Worm (Caenorhabditis elegans) whole organism, L3 larva: ENCODE results near the gene sfrp-1.

Experiments
- R02D3.7 ChIP-seq: fragments of 150-350 bp; optimal IDR thresholded peaks from 2 replicates; lab custom pipeline; 2014; ENCODE audit warnings: missing biosample characterization, missing genetic modification characterization
- ZK546.5 ChIP-seq: sonication (generic microtip); optimal IDR thresholded peaks from 2 replicates; lab custom pipeline; 2017; ENCODE audit warnings: missing biosample characterization, missing genetic modification characterization
- aly-2 ChIP-seq: fragments of 150-350 bp; optimal IDR thresholded peaks from 2 replicates; lab custom pipeline; 2014; ENCODE audit warnings: missing biosample characterization, missing genetic modification characterization
- ceh-16 ChIP-seq: sonication (generic microtip); optimal IDR thresholded peaks from 2 replicates; lab custom pipeline; 2017; ENCODE audit warnings: missing biosample characterization, missing genetic modification characterization
- ceh-28 ChIP-seq: fragments of 150-350 bp; optimal IDR thresholded peaks from 2 replicates; lab custom pipeline; 2014; ENCODE audit warnings: missing biosample characterization, missing genetic modification reagents, missing genetic modification characterization
- ceh-82 ChIP-seq: fragments of 150-350 bp; optimal IDR thresholded peaks from 2 replicates; lab custom pipeline; 2014; ENCODE audit warnings: missing biosample characterization, missing genetic modification characterization
- ceh-9 ChIP-seq: sonication (generic microtip); optimal IDR thresholded peaks from 2 replicates; lab custom pipeline; 2018; ENCODE audit warnings: missing biosample characterization, missing genetic modification characterization
- egl-27 ChIP-seq: sonication (generic microtip); optimal IDR thresholded peaks from 4 replicates; lab custom pipeline; 2017; ENCODE audit warnings: missing biosample characterization, missing genetic modification reagents, missing genetic modification characterization
- egl-5 ChIP-seq: fragments of 150-350 bp; optimal IDR thresholded peaks from 2 replicates; lab custom pipeline; 2017; ENCODE audit warnings: missing biosample characterization, missing genetic modification reagents, missing genetic modification characterization, inconsistent platforms
- elt-1 ChIP-seq: fragments of 150-350 bp; optimal IDR thresholded peaks from 2 replicates; lab custom pipeline; 2014; ENCODE audit warnings: missing biosample characterization, missing genetic modification characterization
- elt-2 ChIP-seq: sonication (generic microtip); optimal IDR thresholded peaks from 2 replicates; lab custom pipeline; 2016; ENCODE audit warnings: missing genetic modification reagents, mild to moderate bottlenecking, missing genetic modification characterization, missing compliant biosample characterization
- elt-3 ChIP-seq, 3 experiments: fragments of 150-350 bp in 1 of 3; sonication (generic microtip) in 2 of 3; optimal IDR thresholded peaks; 2 replicates in 2 of 3; 4 replicates in 1 of 3; lab custom pipeline; 2014 to 2017; ENCODE audit warnings: missing biosample characterization in 3 of 3, missing genetic modification characterization in 3 of 3
- eor-1 ChIP-seq, 2 experiments: fragments of 150-350 bp; optimal IDR thresholded peaks; 2 replicates each; lab custom pipeline; 2014 to 2018; ENCODE audit warnings: missing biosample characterization in 2 of 2, missing genetic modification characterization in 2 of 2
- fkh-10 ChIP-seq: sonication (generic microtip); optimal IDR thresholded peaks from 2 replicates; lab custom pipeline; 2017; ENCODE audit warnings: missing biosample characterization, missing genetic modification reagents, missing genetic modification characterization
- fkh-2 ChIP-seq: fragments of 150-350 bp; optimal IDR thresholded peaks from 2 replicates; lab custom pipeline; 2014; ENCODE audit warnings: missing biosample characterization, missing genetic modification reagents, missing genetic modification characterization
- fos-1 ChIP-seq: fragments of 150-350 bp; optimal IDR thresholded peaks from 2 replicates; lab custom pipeline; 2014; ENCODE audit warnings: missing biosample characterization, missing genetic modification characterization
- hmg-11 ChIP-seq: sonication (generic microtip); optimal IDR thresholded peaks from 2 replicates; lab custom pipeline; 2016; ENCODE audit warnings: missing genetic modification characterization, missing compliant biosample characterization
- jun-1 ChIP-seq: fragments of 150-350 bp; optimal IDR thresholded peaks from 2 replicates; lab custom pipeline; 2014; ENCODE audit warnings: missing biosample characterization, missing genetic modification reagents, missing genetic modification characterization
- lin-15B ChIP-seq: fragments of 150-350 bp; optimal IDR thresholded peaks from 2 replicates; lab custom pipeline; 2014; ENCODE audit warnings: missing biosample characterization, missing genetic modification characterization
- lin-39 ChIP-seq: fragments of 150-350 bp; optimal IDR thresholded peaks from 2 replicates; lab custom pipeline; 2018; ENCODE audit warnings: missing biosample characterization, missing genetic modification reagents, missing genetic modification characterization
- lsy-12 ChIP-seq: sonication (generic microtip); optimal IDR thresholded peaks from 2 replicates; lab custom pipeline; 2016; ENCODE audit warnings: mild to moderate bottlenecking, missing genetic modification characterization, missing compliant biosample characterization
- mdl-1 ChIP-seq: fragments of 150-350 bp; optimal IDR thresholded peaks from 2 replicates; lab custom pipeline; 2014; ENCODE audit warnings: missing biosample characterization, missing genetic modification characterization
- mml-1 ChIP-seq: fragments of 150-350 bp; sonication (generic microtip); optimal IDR thresholded peaks from 3 replicates; lab custom pipeline; 2014; ENCODE audit warnings: missing biosample characterization, missing genetic modification characterization
- nfya-1 ChIP-seq: sonication (generic microtip); optimal IDR thresholded peaks from 2 replicates; lab custom pipeline; 2017; ENCODE audit warnings: missing genetic modification characterization, mild to moderate bottlenecking, missing compliant biosample characterization, antibody characterized with exemption, moderate library complexity; ENCODE audit not compliant: insufficient read depth
- nhr-11 ChIP-seq: fragments of 150-350 bp; optimal IDR thresholded peaks from 2 replicates; lab custom pipeline; 2014; ENCODE audit warnings: missing biosample characterization, missing genetic modification characterization
- nhr-12 ChIP-seq: fragments of 150-350 bp; optimal IDR thresholded peaks from 2 replicates; lab custom pipeline; 2014; ENCODE audit warnings: missing biosample characterization, missing genetic modification characterization
- nhr-23 ChIP-seq: fragments of 150-350 bp; optimal IDR thresholded peaks from 2 replicates; lab custom pipeline; 2014; ENCODE audit warnings: missing biosample characterization, missing genetic modification reagents, missing genetic modification characterization
- nhr-237 ChIP-seq: fragments of 150-350 bp; optimal IDR thresholded peaks from 2 replicates; lab custom pipeline; 2014; ENCODE audit warnings: missing biosample characterization, missing genetic modification characterization
- nhr-25 ChIP-seq: sonication (generic microtip); optimal IDR thresholded peaks from 2 replicates; lab custom pipeline; 2017; ENCODE audit warnings: missing biosample characterization, missing genetic modification characterization
- nhr-28 ChIP-seq: fragments of 150-350 bp; optimal IDR thresholded peaks from 2 replicates; lab custom pipeline; 2014; ENCODE audit warnings: missing biosample characterization, missing genetic modification characterization
- nhr-43 ChIP-seq: sonication (generic microtip); optimal IDR thresholded peaks from 2 replicates; lab custom pipeline; 2016; ENCODE audit warnings: mild to moderate bottlenecking, missing genetic modification characterization, missing compliant biosample characterization; ENCODE audit not compliant: poor library complexity, severe bottlenecking
- nhr-67 ChIP-seq: fragments of 150-350 bp; optimal IDR thresholded peaks from 2 replicates; lab custom pipeline; 2014; ENCODE audit warnings: missing biosample characterization, missing genetic modification characterization
- nhr-76 ChIP-seq: fragments of 150-350 bp; sonication (generic microtip); optimal IDR thresholded peaks from 5 replicates; lab custom pipeline; 2014; ENCODE audit warnings: missing biosample characterization, missing genetic modification characterization
- pha-4 ChIP-seq: fragments of 150-350 bp; optimal IDR thresholded peaks from 2 replicates; lab custom pipeline; 2014; ENCODE audit warnings: missing biosample characterization, missing genetic modification reagents, missing genetic modification characterization
- pqm-1 ChIP-seq: fragments of 150-350 bp; optimal IDR thresholded peaks from 2 replicates; lab custom pipeline; 2017; ENCODE audit warnings: missing biosample characterization, missing genetic modification characterization, inconsistent platforms
- sea-2 ChIP-seq: fragments of 150-350 bp; sonication (generic microtip); optimal IDR thresholded peaks from 4 replicates; lab custom pipeline; 2014; ENCODE audit warnings: missing biosample characterization, missing genetic modification reagents, missing genetic modification characterization
- skn-1 ChIP-seq: fragments of 150-350 bp; optimal IDR thresholded peaks from 2 replicates; lab custom pipeline; 2014; ENCODE audit warnings: missing biosample characterization, missing genetic modification characterization
- unc-39 ChIP-seq: sonication (generic microtip); optimal IDR thresholded peaks from 4 replicates; lab custom pipeline; 2017; ENCODE audit warnings: missing biosample characterization, missing genetic modification characterization
- unc-62 ChIP-seq: fragments of 150-350 bp; sonication (generic microtip); optimal IDR thresholded peaks from 4 replicates; lab custom pipeline; 2014; ENCODE audit warnings: missing biosample characterization, missing genetic modification reagents, missing genetic modification characterization
- zag-1 ChIP-seq: fragments of 150-350 bp; optimal IDR thresholded peaks from 2 replicates; lab custom pipeline; 2014; ENCODE audit warnings: missing biosample characterization, missing genetic modification characterization
- ztf-4 ChIP-seq: fragments of 150-350 bp; optimal IDR thresholded peaks from 2 replicates; lab custom pipeline; 2014; ENCODE audit warnings: missing biosample characterization, missing genetic modification characterization

Gene sfrp-1

ce11 chrIV:6373721-6374120, 28.5 kb downstream of the sfrp-1 start:
- TF ChIP-seq nhr-11 (tag; lab: Kevin White, UChicago) (no peak), jun-1 (no peak), unc-39 (tag; lab: Kevin White, UChicago) (no peak), lsy-12 (no peak), nfya-1 (tag; lab: Kevin White, UChicago) (no peak), lin-15B (tag; lab: Kevin White, UChicago) (no peak), nhr-67 (tag; lab: Kevin White, UChicago) (no peak), nhr-12 (tag; lab: Kevin White, UChicago) (no peak), elt-1 (tag; lab: Kevin White, UChicago) (no peak), zag-1 (no peak), eor-1 (tag; optimal IDR thresholded peaks at IDR 0.05; lab: Kevin White, UChicago) (no peak), pha-4 (tag; lab: Kevin White, UChicago) (no peak), mml-1 (tag; lab: Kevin White, UChicago) (no peak), unc-62 (GFP tag; lab: Kevin White, UChicago) (no peak), aly-2 (tag; lab: Kevin White, UChicago) (no peak), nhr-43 (tag; lab: Kevin White, UChicago) (no peak), lin-39 (tag; lab: Kevin White, UChicago) (no peak), egl-5 (tag; lab: Kevin White, UChicago) (no peak), ceh-82 (no peak)

ce11 chrIV:6372993-6373392, 29.2 kb downstream of the sfrp-1 start, which contains the start of gene smg-3:
smg-3 (minus strand) TSS chrIV:6373093.
- TF ChIP-seq elt-1 (tag; lab: Kevin White, UChicago), result no peak
- TF ChIP-seq ztf-4, result no peak
- TF ChIP-seq hmg-11, result no peak
- TF ChIP-seq nhr-237 (tag; lab: Kevin White, UChicago), result no peak
- TF ChIP-seq mdl-1 (tag; lab: Kevin White, UChicago), result no peak
- TF ChIP-seq nhr-67 (tag; lab: Kevin White, UChicago), result no peak
- TF ChIP-seq nhr-28 (tag; lab: Kevin White, UChicago), result no peak
- no peak for TF ChIP-seq nhr-25
- TF ChIP-seq nhr-43 (tag; lab: Kevin White, UChicago), result no peak
- no peak for TF ChIP-seq egl-27 (tag; lab: Kevin White, UChicago)
- TF ChIP-seq unc-62 (GFP tag; lab: Kevin White, UChicago), result no peak
- TF ChIP-seq jun-1, result no peak
- no peak for TF ChIP-seq nhr-12 (tag; lab: Kevin White, UChicago)
- TF ChIP-seq nhr-11 (tag; lab: Kevin White, UChicago), result no peak
- no peak for TF ChIP-seq zag-1
- TF ChIP-seq ceh-28, result no peak
- TF ChIP-seq elt-2 (tag; lab: Kevin White, UChicago), result no peak

- no peak for TF ChIP-seq nhr-11 (tag; lab: Kevin White, UChicago)
- no peak for TF ChIP-seq mml-1 (tag; lab: Kevin White, UChicago)
- no peak for TF ChIP-seq egl-5 (tag; lab: Kevin White, UChicago)
- no peak for TF ChIP-seq fkh-2
- TF ChIP-seq sea-2, result no peak
- TF ChIP-seq pqm-1 (tag; lab: Kevin White, UChicago), result no peak
- no peak for TF ChIP-seq nhr-12 (tag; lab: Kevin White, UChicago)
- TF ChIP-seq unc-62 (GFP tag; lab: Kevin White, UChicago), result no peak
- no peak for TF ChIP-seq nhr-76
Observed at ce11 chrIV:6372267-6372666, 30.0 kb downstream of the sfrp-1 start.

ce11 chrIV:6369489-6369888, 32.7 kb downstream of the sfrp-1 start:
- peak; percentile 14 for TF ChIP-seq nhr-23 (tag; lab: Kevin White, UChicago)
- no peak for TF ChIP-seq ZK546.5
- TF ChIP-seq, all 47 proteins: peak for 1

ce11 chrIV:6366032-6366431, 36.2 kb downstream of the sfrp-1 start:
- TF ChIP-seq fkh-10 (GFP tag; lab: Kevin White, UChicago) (no peak), lin-15B (tag; lab: Kevin White, UChicago) (no peak), pha-4 (tag; lab: Kevin White, UChicago) (no peak), elt-1 (tag; lab: Kevin White, UChicago) (no peak), fos-1 (tag; lab: Kevin White, UChicago) (no peak), R02D3.7 (tag; lab: Kevin White, UChicago) (no peak), ceh-16 (tag; lab: Kevin White, UChicago) (no peak), ceh-9 (tag; lab: Kevin White, UChicago) (no peak), elt-3 (tag; optimal IDR thresholded peaks at IDR 0.05; lab: Kevin White, UChicago) (no peak), nhr-43 (tag; lab: Kevin White, UChicago) (no peak), nhr-25 (no peak), skn-1 (tag; lab: Kevin White, UChicago) (no peak), nhr-67 (tag; lab: Kevin White, UChicago) (no peak), jun-1 (no peak), eor-1 (tag; optimal IDR thresholded peaks at IDR 0.05; lab: Kevin White, UChicago) (no peak)
